Fruit fly (Drosophila melanogaster): ENCODE data around the gene ltl.

- TF ChIP-seq Eip75B (GFP tag; optimal IDR thresholded peaks at IDR 0.05): no peak
- TF ChIP-seq Eip78C (GFP tag): peak; percentile 61
- TF ChIP-seq ss (GFP tag; optimal IDR thresholded peaks at IDR 0.05): no peak
- no peak for TF ChIP-seq CG31627 (GFP tag; optimal IDR thresholded peaks at IDR 0.05)
- TF ChIP-seq vri (GFP tag; optimal IDR thresholded peaks at IDR 0.05): no peak
These were observed 33.6 kb downstream of the ltl start for dm6 chr3L:7552446-7552845.

Data from whole organism, prepupa.